Worm (Caenorhabditis elegans) whole organism, L1 larva: ENCODE data around the gene R52.4.
A peak's percentile ranks its signal among the peaks of the same experiment; 100 is the strongest.

Source experiments
- C04F5.9 ChIP-seq: sonication (generic microtip); optimal IDR thresholded peaks from 2 replicates; lab custom pipeline; 2016; ENCODE audit warnings: missing genetic modification characterization, missing compliant biosample characterization
- blmp-1 ChIP-seq: fragments of 150-350 bp; optimal IDR thresholded peaks from 2 replicates; lab custom pipeline; 2014; ENCODE audit warnings: missing biosample characterization, missing genetic modification characterization
- ceh-63 ChIP-seq: fragments of 200-800 bp; sonication (Bioruptor generic); optimal IDR thresholded peaks from 2 replicates; lab custom pipeline; 2018; ENCODE audit warnings: mild to moderate bottlenecking, missing genetic modification characterization, missing compliant biosample characterization
- ceh-88 ChIP-seq: fragments of 200-800 bp; sonication (Bioruptor generic); IDR thresholded peaks from 2 replicates; pipeline ENCODE4 v1.3.6; 2022; ENCODE audit warnings: missing genetic modification characterization, missing compliant biosample characterization
- ceh-90 ChIP-seq: sonication (generic microtip); optimal IDR thresholded peaks from 2 replicates; lab custom pipeline; 2016; ENCODE audit warnings: missing genetic modification characterization, missing compliant biosample characterization
- efl-1 ChIP-seq, 4 experiments: fragments of 150-350 bp; optimal IDR thresholded peaks in 3 of 4; peaks in 1 of 4; 1 replicate in 1 of 4; 2 replicates in 3 of 4; lab custom pipeline; 2014; ENCODE audit warnings: missing biosample characterization in 2 of 4, missing genetic modification characterization in 2 of 4, missing genetic modification reagents in 2 of 4
- efl-3 ChIP-seq: fragments of 200-800 bp; sonication (Bioruptor generic); optimal IDR thresholded peaks from 2 replicates; lab custom pipeline; 2018; ENCODE audit warnings: mild to moderate bottlenecking, missing genetic modification characterization, missing compliant biosample characterization
- elt-2 ChIP-seq: sonication (generic microtip); optimal IDR thresholded peaks from 2 replicates; lab custom pipeline; 2016; ENCODE audit warnings: missing genetic modification characterization, mild to moderate bottlenecking, inconsistent platforms, missing compliant biosample characterization, missing genetic modification reagents
- elt-3 ChIP-seq, 6 experiments: fragments of 150-350 bp in 1 of 6; sonication (generic microtip); optimal IDR thresholded peaks; 2 replicates each; lab custom pipeline; 2017 to 2018; ENCODE audit warnings: missing biosample characterization in 6 of 6, missing genetic modification characterization in 6 of 6, inconsistent platforms in 1 of 6
- fkh-8 ChIP-seq: sonication (generic microtip); optimal IDR thresholded peaks from 2 replicates; lab custom pipeline; 2016; ENCODE audit warnings: mild to moderate bottlenecking, missing genetic modification characterization, missing compliant biosample characterization
- lin-14 ChIP-seq: fragments of 200-800 bp; sonication (Bioruptor generic); optimal IDR thresholded peaks from 2 replicates; lab custom pipeline; 2018; ENCODE audit warnings: mild to moderate bottlenecking, missing genetic modification characterization, moderate library complexity, missing compliant biosample characterization
- lin-35 ChIP-seq, 2 experiments: fragments of 150-350 bp; optimal IDR thresholded peaks; 2 replicates each; lab custom pipeline; 2014; ENCODE audit warnings: missing biosample characterization in 2 of 2, missing genetic modification characterization in 2 of 2, missing genetic modification reagents in 2 of 2
- lir-3 ChIP-seq: sonication (generic microtip); optimal IDR thresholded peaks from 2 replicates; lab custom pipeline; 2016; ENCODE audit warnings: mild to moderate bottlenecking, missing genetic modification characterization, moderate library complexity, missing compliant biosample characterization; ENCODE audit not compliant: poor library complexity
- mef-2 ChIP-seq: fragments of 150-350 bp; optimal IDR thresholded peaks from 2 replicates; lab custom pipeline; 2014; ENCODE audit warnings: missing biosample characterization, missing genetic modification characterization
- nhr-11 ChIP-seq: fragments of 150-350 bp; optimal IDR thresholded peaks from 2 replicates; lab custom pipeline; 2014; ENCODE audit warnings: missing biosample characterization, missing genetic modification characterization
- nhr-19 ChIP-seq: fragments of 200-800 bp; sonication (Bioruptor generic); conservative IDR thresholded peaks from 2 replicates; pipeline ENCODE4 v1.3.6; 2022; ENCODE audit warnings: missing genetic modification characterization, missing compliant biosample characterization
- nhr-237 ChIP-seq: fragments of 150-350 bp; optimal IDR thresholded peaks from 2 replicates; lab custom pipeline; 2014; ENCODE audit warnings: missing biosample characterization, missing genetic modification characterization
- nhr-28 ChIP-seq: fragments of 150-350 bp; optimal IDR thresholded peaks from 2 replicates; lab custom pipeline; 2014; ENCODE audit warnings: missing biosample characterization, missing genetic modification characterization
- nhr-76 ChIP-seq: sonication (generic microtip); optimal IDR thresholded peaks from 2 replicates; lab custom pipeline; 2017; ENCODE audit warnings: missing biosample characterization, missing genetic modification characterization
- nhr-84 ChIP-seq: sonication (generic microtip); optimal IDR thresholded peaks from 2 replicates; lab custom pipeline; 2017; ENCODE audit warnings: missing biosample characterization, missing genetic modification characterization
- nhr-85 ChIP-seq: sonication (generic microtip); peaks from one replicate; lab custom pipeline; 2016; ENCODE audit warnings: missing genetic modification characterization, inconsistent platforms, missing compliant biosample characterization
- pax-3 ChIP-seq: fragments of 200-800 bp; sonication (Bioruptor generic); optimal IDR thresholded peaks from 2 replicates; lab custom pipeline; 2018; ENCODE audit warnings: mild to moderate bottlenecking, missing genetic modification characterization, moderate library complexity, missing compliant biosample characterization
- rnt-1 ChIP-seq: sonication (generic microtip); optimal IDR thresholded peaks from 2 replicates; lab custom pipeline; 2016; ENCODE audit warnings: mild to moderate bottlenecking, missing genetic modification characterization, moderate library complexity, missing compliant biosample characterization
- sup-37 ChIP-seq: fragments of 200-800 bp; sonication (Bioruptor generic); optimal IDR thresholded peaks from 2 replicates; lab custom pipeline; 2018; ENCODE audit warnings: mild to moderate bottlenecking, missing genetic modification characterization, missing compliant biosample characterization
- swsn-7 ChIP-seq: sonication (generic microtip); optimal IDR thresholded peaks from 2 replicates; lab custom pipeline; 2016; ENCODE audit warnings: missing genetic modification characterization, missing compliant biosample characterization
- tbx-2 ChIP-seq: sonication (generic microtip); optimal IDR thresholded peaks from 2 replicates; lab custom pipeline; 2016; ENCODE audit warnings: missing genetic modification characterization, missing compliant biosample characterization
- unc-130 ChIP-seq: fragments of 150-350 bp; optimal IDR thresholded peaks from 2 replicates; lab custom pipeline; 2017; ENCODE audit warnings: missing biosample characterization, missing genetic modification characterization, inconsistent platforms
- unc-30 ChIP-seq: sonication (generic microtip); optimal IDR thresholded peaks from 2 replicates; lab custom pipeline; 2017; ENCODE audit warnings: missing biosample characterization, missing genetic modification characterization
- zag-1 ChIP-seq: fragments of 150-350 bp; optimal IDR thresholded peaks from 2 replicates; lab custom pipeline; 2014; ENCODE audit warnings: missing biosample characterization, missing genetic modification characterization
- zip-4 ChIP-seq: fragments of 200-800 bp; sonication (Bioruptor generic); optimal IDR thresholded peaks from 2 replicates; lab custom pipeline; 2018; ENCODE audit warnings: mild to moderate bottlenecking, missing genetic modification characterization, moderate library complexity, missing compliant biosample characterization
- ztf-11 ChIP-seq, 2 experiments: sonication (generic microtip); optimal IDR thresholded peaks; 2 replicates each; lab custom pipeline; 2016 to 2017; ENCODE audit warnings: missing genetic modification characterization in 2 of 2, missing biosample characterization in 1 of 2, missing compliant biosample characterization in 1 of 2

The R52.4 gene

ce11 chrII:2122762-2123161 is 14.6 kb upstream of the R52.4 start:
- TF ChIP-seq mef-2 (tag; lab: Kevin White, UChicago) (no peak), pax-3 (no peak), elt-2 (peak; percentile 39), swsn-7 (tag; lab: Kevin White, UChicago) (no peak)
- TF ChIP-seq, all 84 proteins: peak for 1

ce11 chrII:2122091-2122490 is 13.9 kb upstream of the R52.4 start, which contains the start of gene math-37:
Gene math-37, minus strand, starts transcription at chrII:2122191.
- TF ChIP-seq sup-37 (GFP tag; lab: Kevin White, UChicago) (no peak), nhr-237 (tag; lab: Kevin White, UChicago) (no peak), rnt-1 (tag; lab: Kevin White, UChicago) (no peak), zip-4 (GFP tag; lab: Kevin White, UChicago) (no peak), ceh-63 (GFP tag; lab: Kevin White, UChicago) (no peak), efl-1 (optimal IDR thresholded peaks at IDR 0.05; lab: Kevin White, UChicago) (no peak), efl-1 (GFP tag; optimal IDR thresholded peaks at IDR 0.05 in 1 of 2; lab: Kevin White, UChicago) (peak in 1 of 2 experiments; percentile 42), nhr-19 (GFP tag; lab: Robert Waterston, UW) (no peak), ceh-88 (GFP tag; lab: Robert Waterston, UW) (no peak), elt-2 (peak; percentile 32), nhr-11 (no peak)

- TF ChIP-seq ztf-11 (tag; optimal IDR thresholded peaks at IDR 0.05; lab: Kevin White, UChicago) = no peak
- no peak for TF ChIP-seq efl-1 (optimal IDR thresholded peaks at IDR 0.05; lab: Kevin White, UChicago)
- TF ChIP-seq efl-1 (GFP tag; optimal IDR thresholded peaks at IDR 0.05 in 1 of 2; lab: Kevin White, UChicago) = no peak
- TF ChIP-seq unc-130 (tag; lab: Kevin White, UChicago) = no peak
- no peak for TF ChIP-seq unc-30
- TF ChIP-seq sup-37 (GFP tag; lab: Kevin White, UChicago) = no peak
- TF ChIP-seq zip-4 (GFP tag; lab: Kevin White, UChicago) = no peak
- no peak for TF ChIP-seq tbx-2 (tag; lab: Kevin White, UChicago)
- TF ChIP-seq lin-35 (GFP tag; optimal IDR thresholded peaks at IDR 0.05; lab: Kevin White, UChicago) = no peak
- no peak for TF ChIP-seq lin-14
- TF ChIP-seq nhr-84 (tag; lab: Kevin White, UChicago) = no peak
- TF ChIP-seq nhr-76 (tag; lab: Kevin White, UChicago) = no peak
- no peak for TF ChIP-seq efl-3 (GFP tag; lab: Kevin White, UChicago)
- no peak for TF ChIP-seq elt-3 (tag; optimal IDR thresholded peaks at IDR 0.05; lab: Kevin White, UChicago)
- no peak for TF ChIP-seq fkh-8 (tag; lab: Kevin White, UChicago)
- no peak for TF ChIP-seq C04F5.9 (tag; lab: Kevin White, UChicago)
- no peak for TF ChIP-seq ceh-90 (tag; lab: Kevin White, UChicago)
- TF ChIP-seq nhr-28 (tag; lab: Kevin White, UChicago) = no peak
- no peak for TF ChIP-seq nhr-85
- no peak for TF ChIP-seq ceh-88 (GFP tag; lab: Robert Waterston, UW)
Measured at ce11 chrII:2116794-2117193, 8.6 kb upstream of the R52.4 start, which contains the start of gene srh-195. Gene srh-195, minus strand, starts transcription at chrII:2116894.

- no peak for TF ChIP-seq nhr-85
Measured at ce11 chrII:2114488-2114887, 6.3 kb upstream of the R52.4 start.

ce11 chrII:2112948-2113347 is 4.8 kb upstream of the R52.4 start, which contains the start of gene R52.6:
Gene R52.6, minus strand, starts transcription at chrII:2113048.
- TF ChIP-seq rnt-1 (tag; lab: Kevin White, UChicago) = no peak
- no peak for TF ChIP-seq zag-1 (tag; lab: Kevin White, UChicago)
- peak; percentile 1 for TF ChIP-seq blmp-1

ce11 chrII:2109943-2110342 is 1.7 kb upstream of the R52.4 start, which contains the start of gene R52.5:
Gene R52.5, minus strand, starts transcription at chrII:2110043.
- TF ChIP-seq lir-3 (tag; lab: Kevin White, UChicago) (no peak), blmp-1 (peak; percentile 54)
